Worm (Caenorhabditis elegans) whole organism, late embryonic: Measurements from ENCODE around the gene vps-35.

Experiments
- T23F11.4 ChIP-seq: fragments of 200-800 bp; sonication (Bioruptor generic); optimal IDR thresholded peaks from 2 replicates; lab custom pipeline; 2018; ENCODE audit warnings: mild to moderate bottlenecking, missing genetic modification characterization, missing compliant biosample characterization
- ama-1 ChIP-seq: fragments of 150-350 bp; optimal IDR thresholded peaks from 2 replicates; lab custom pipeline; 2014
- pha-4 ChIP-seq: fragments of 150-350 bp; optimal IDR thresholded peaks from 2 replicates; lab custom pipeline; 2018; ENCODE audit warnings: missing biosample characterization, missing genetic modification reagents, missing genetic modification characterization

- TF ChIP-seq pha-4 (no peak), T23F11.4 (GFP tag; lab: Kevin White, UChicago) (no peak), ama-1 (lab: Kevin White, UChicago) (no peak)
These were observed 44.6 kb downstream of the vps-35 start for ce11 chrII:5952214-5952613.
